Fruit fly (Drosophila melanogaster): ENCODE results near the gene CG32262.

Gene CG32262

dm6 chr3L:3809943-3810342 lies at the start of gene CG32262 (continued):
- no peak for TF ChIP-seq CG12155 (GFP tag; optimal IDR thresholded peaks at IDR 0.05)
- TF ChIP-seq salm (tag; optimal IDR thresholded peaks at IDR 0.05): no peak
- TF ChIP-seq CG4328 (GFP tag; optimal IDR thresholded peaks at IDR 0.05): no peak
- no peak for TF ChIP-seq CG4820 (GFP tag; optimal IDR thresholded peaks at IDR 0.05)
- no peak for TF ChIP-seq Hey (tag; optimal IDR thresholded peaks at IDR 0.05)
- no peak for TF ChIP-seq lola (GFP tag; optimal IDR thresholded peaks at IDR 0.05)
- TF ChIP-seq Dad (GFP tag; optimal IDR thresholded peaks at IDR 0.05): no peak
- peak; percentile 65 for TF ChIP-seq unc-4 (GFP tag; IDR thresholded peaks at IDR 0.05; ENCODE audit: partially characterized antibody)
- TF ChIP-seq Lpt (GFP tag; optimal IDR thresholded peaks at IDR 0.05): no peak
- TF ChIP-seq Tbp (GFP tag; optimal IDR thresholded peaks at IDR 0.05): no peak
- TF ChIP-seq Dp (GFP tag; optimal IDR thresholded peaks at IDR 0.05): peak; percentile 85
- TF ChIP-seq row (GFP tag; IDR thresholded peaks at IDR 0.05): peak; percentile 65
- TF ChIP-seq al (GFP tag; IDR thresholded peaks at IDR 0.05): no peak
- TF ChIP-seq bowl (GFP tag; IDR thresholded peaks at IDR 0.05): no peak
- TF ChIP-seq Bdp1 (GFP tag; optimal IDR thresholded peaks at IDR 0.05): no peak
- no peak for TF ChIP-seq CG15479 (GFP tag; optimal IDR thresholded peaks at IDR 0.05)
- TF ChIP-seq E2f2 (GFP tag; IDR thresholded peaks at IDR 0.05): peak; percentile 87
- no peak for TF ChIP-seq Fer2 (tag; optimal IDR thresholded peaks at IDR 0.05)
- no peak for TF ChIP-seq gcm (GFP tag; optimal IDR thresholded peaks at IDR 0.05)
- TF ChIP-seq HmgD (GFP tag; optimal IDR thresholded peaks at IDR 0.05): no peak
- no peak for TF ChIP-seq CG6765 (GFP tag; optimal IDR thresholded peaks at IDR 0.05)
- TF ChIP-seq Fer1 (GFP tag; optimal IDR thresholded peaks at IDR 0.05): peak; percentile 19
- no peak for TF ChIP-seq CG2712 (tag; optimal IDR thresholded peaks at IDR 0.05)
- TF ChIP-seq CG3407 (GFP tag; optimal IDR thresholded peaks at IDR 0.05): no peak
- TF ChIP-seq dmrt99B (tag; optimal IDR thresholded peaks at IDR 0.05): no peak
- TF ChIP-seq Atf-2 (GFP tag; optimal IDR thresholded peaks at IDR 0.05): no peak
- no peak for TF ChIP-seq CG10979 (tag; optimal IDR thresholded peaks at IDR 0.05)
- no peak for TF ChIP-seq psq (GFP tag; optimal IDR thresholded peaks at IDR 0.05)
- no peak for TF ChIP-seq CG6654 (GFP tag; optimal IDR thresholded peaks at IDR 0.05)
- TF ChIP-seq CG11093 (GFP tag; IDR thresholded peaks at IDR 0.05): no peak
- TF ChIP-seq CG9215 (GFP tag; IDR thresholded peaks at IDR 0.05): no peak
- peak in 1 of 3 experiments; percentile 35 for TF ChIP-seq Stat92E (GFP tag; optimal IDR thresholded peaks at IDR 0.05)
- peak; percentile 11 for TF ChIP-seq her (GFP tag; optimal IDR thresholded peaks at IDR 0.05)
- no peak for TF ChIP-seq Taf1 (GFP tag; IDR thresholded peaks at IDR 0.05)
- no peak for TF ChIP-seq Aef1 (GFP tag; IDR thresholded peaks at IDR 0.05)
- no peak for TF ChIP-seq oc (tag; optimal IDR thresholded peaks at IDR 0.05)
- TF ChIP-seq CG4360 (GFP tag; IDR thresholded peaks at IDR 0.05): no peak
- TF ChIP-seq dati (GFP tag; IDR thresholded peaks at IDR 0.05): no peak
- no peak for TF ChIP-seq CG10366 (GFP tag; IDR thresholded peaks at IDR 0.05)
- TF ChIP-seq Drgx (GFP tag; IDR thresholded peaks at IDR 0.05): no peak
- peak; percentile 85 for TF ChIP-seq grau (tag; optimal IDR thresholded peaks at IDR 0.05)
- peak; percentile 5 for TF ChIP-seq mirr (GFP tag; optimal IDR thresholded peaks at IDR 0.05)
- no peak for TF ChIP-seq CG4404 (GFP tag; IDR thresholded peaks at IDR 0.05)
- no peak for TF ChIP-seq CG17829 (tag; optimal IDR thresholded peaks at IDR 0.05)
- no peak for TF ChIP-seq CG15514 (GFP tag; optimal IDR thresholded peaks at IDR 0.05)
- no peak for TF ChIP-seq Six4 (GFP tag; optimal IDR thresholded peaks at IDR 0.05)
- no peak for TF ChIP-seq nerfin-1 (tag; optimal IDR thresholded peaks at IDR 0.05)
- TF ChIP-seq usp (GFP tag; optimal IDR thresholded peaks at IDR 0.05): no peak
- TF ChIP-seq chif (GFP tag; optimal IDR thresholded peaks at IDR 0.05): no peak
- TF ChIP-seq Camta (GFP tag; optimal IDR thresholded peaks at IDR 0.05): no peak
- no peak for TF ChIP-seq bab2 (GFP tag; optimal IDR thresholded peaks at IDR 0.05)
- no peak for TF ChIP-seq CG11456 (GFP tag; IDR thresholded peaks at IDR 0.05)
